Fruit fly (Drosophila melanogaster): ENCODE measurements around the gene CG10336.

- TF ChIP-seq CG8478 (optimal IDR thresholded peaks at IDR 0.05): no peak
- TF ChIP-seq CTCF (optimal IDR thresholded peaks at IDR 0.05): no peak
Measured at dm6 chr2L:18708239-18708891, 19.0 kb downstream of the CG10336 start, which contains the start of the genes Faf2 and Grip71.
